Fruit fly (Drosophila melanogaster) whole organism, prepupa: ENCODE data around the gene CG14194.
A peak's percentile ranks its signal among the peaks of the same experiment; 100 is the strongest.

Experiments
- Blimp-1 ChIP-seq: fragments of 200-800 bp; sonication (Bioruptor generic); optimal IDR thresholded peaks from 3 replicates; lab custom pipeline; 2017; ENCODE audit warnings: missing biosample characterization, missing genetic modification characterization, mild to moderate bottlenecking, moderate library complexity, missing genetic modification reagents
- CG1621 ChIP-seq: fragments of 200-800 bp; sonication (Bioruptor generic); optimal IDR thresholded peaks from 3 replicates; lab custom pipeline; 2018; ENCODE audit warnings: missing biosample characterization, mild to moderate bottlenecking, missing genetic modification characterization
- CG16779 ChIP-seq: fragments of 200-800 bp; sonication (Bioruptor generic); optimal IDR thresholded peaks from 3 replicates; lab custom pipeline; 2017; ENCODE audit warnings: missing biosample characterization, mild to moderate bottlenecking, missing genetic modification characterization
- CG3032 ChIP-seq: fragments of 200-800 bp; optimal IDR thresholded peaks from 2 replicates; lab custom pipeline; 2019; ENCODE audit warnings: missing biosample characterization, mild to moderate bottlenecking, missing genetic modification characterization, moderate library complexity
- CG31627 ChIP-seq: fragments of 200-800 bp; sonication (Bioruptor generic); optimal IDR thresholded peaks from 3 replicates; lab custom pipeline; 2016; ENCODE audit warnings: missing biosample characterization, missing genetic modification characterization
- CG32006 ChIP-seq: fragments of 200-800 bp; sonication (Bioruptor generic); optimal IDR thresholded peaks from 3 replicates; lab custom pipeline; 2017; ENCODE audit warnings: missing biosample characterization, mild to moderate bottlenecking, missing genetic modification characterization
- CG3919 ChIP-seq: fragments of 200-800 bp; sonication (Bioruptor generic); optimal IDR thresholded peaks from 3 replicates; lab custom pipeline; 2016; ENCODE audit warnings: missing biosample characterization, missing genetic modification characterization
- CG4318 ChIP-seq: fragments of 200-800 bp; sonication (Bioruptor generic); optimal IDR thresholded peaks from 3 replicates; lab custom pipeline; 2017; ENCODE audit warnings: missing biosample characterization, mild to moderate bottlenecking, missing genetic modification characterization
- CG6163 ChIP-seq: fragments of 200-800 bp; sonication (Bioruptor generic); IDR thresholded peaks from 3 replicates; pipeline ENCODE4 v1.3.6; 2022; ENCODE audit warnings: missing biosample characterization, missing genetic modification characterization
- CG6276 ChIP-seq: fragments of 200-800 bp; sonication (Bioruptor generic); optimal IDR thresholded peaks from 2 replicates; lab custom pipeline; 2017; ENCODE audit warnings: missing biosample characterization, mild to moderate bottlenecking, missing genetic modification characterization
- CG6792 ChIP-seq: fragments of 200-800 bp; sonication (Bioruptor generic); optimal IDR thresholded peaks from 3 replicates; lab custom pipeline; 2016; ENCODE audit warnings: missing biosample characterization, missing genetic modification characterization
- CG6808 ChIP-seq: fragments of 200-800 bp; sonication (Bioruptor generic); optimal IDR thresholded peaks from 3 replicates; lab custom pipeline; 2017; ENCODE audit warnings: missing biosample characterization, missing genetic modification characterization, mild to moderate bottlenecking, moderate library complexity, missing genetic modification reagents
- CG6854 ChIP-seq: fragments of 200-800 bp; sonication (Bioruptor generic); optimal IDR thresholded peaks from 2 replicates; lab custom pipeline; 2017; ENCODE audit warnings: missing biosample characterization, mild to moderate bottlenecking, missing genetic modification characterization
- CG7368 ChIP-seq: fragments of 200-800 bp; sonication (Bioruptor generic); optimal IDR thresholded peaks from 3 replicates; lab custom pipeline; 2016; ENCODE audit warnings: missing biosample characterization, missing genetic modification characterization
- CG8119 ChIP-seq: fragments of 200-800 bp; sonication (Bioruptor generic); IDR thresholded peaks from 3 replicates; pipeline ENCODE4 v1.3.6; 2022; ENCODE audit warnings: missing biosample characterization, missing genetic modification characterization
- CG8319 ChIP-seq: fragments of 200-800 bp; sonication (Bioruptor generic); optimal IDR thresholded peaks from 3 replicates; lab custom pipeline; 2016; ENCODE audit warnings: missing biosample characterization, missing genetic modification characterization
- CG8632 ChIP-seq: fragments of 200-800 bp; sonication (Bioruptor generic); optimal IDR thresholded peaks from 3 replicates; lab custom pipeline; 2016; ENCODE audit warnings: missing biosample characterization, missing genetic modification characterization
- Ets21C ChIP-seq: fragments of 200-800 bp; sonication (Bioruptor generic); optimal IDR thresholded peaks from 3 replicates; lab custom pipeline; 2016; ENCODE audit warnings: missing biosample characterization, missing genetic modification characterization
- Ets96B ChIP-seq: fragments of 200-800 bp; optimal IDR thresholded peaks from 2 replicates; lab custom pipeline; 2019; ENCODE audit warnings: missing biosample characterization, mild to moderate bottlenecking, missing genetic modification characterization, moderate library complexity
- Hr38 ChIP-seq: sonication (Bioruptor generic); optimal IDR thresholded peaks from 2 replicates; lab custom pipeline; 2016; ENCODE audit warnings: missing biosample characterization, missing genetic modification characterization
- Hr39 ChIP-seq: fragments of 200-800 bp; sonication (Bioruptor generic); optimal IDR thresholded peaks from 2 replicates; lab custom pipeline; 2016; ENCODE audit warnings: missing biosample characterization, missing genetic modification characterization
- OdsH ChIP-seq: fragments of 200-800 bp; sonication (Bioruptor generic); optimal IDR thresholded peaks from 3 replicates; lab custom pipeline; 2016; ENCODE audit warnings: missing biosample characterization, missing genetic modification characterization
- Sox102F ChIP-seq: fragments of 200-800 bp; sonication (Bioruptor generic); optimal IDR thresholded peaks from 2 replicates; lab custom pipeline; 2016; ENCODE audit warnings: missing biosample characterization, mild to moderate bottlenecking, missing genetic modification characterization
- Sox14 ChIP-seq: fragments of 200-800 bp; sonication (Bioruptor generic); optimal IDR thresholded peaks from 3 replicates; lab custom pipeline; 2016; ENCODE audit warnings: missing biosample characterization, missing genetic modification characterization
- cyc ChIP-seq: fragments of 200-800 bp; sonication (Bioruptor generic); optimal IDR thresholded peaks from 3 replicates; lab custom pipeline; 2016; ENCODE audit warnings: missing biosample characterization, missing genetic modification characterization
- dsx ChIP-seq: fragments of 200-800 bp; optimal IDR thresholded peaks from 3 replicates; lab custom pipeline; 2019; ENCODE audit warnings: missing biosample characterization, mild to moderate bottlenecking, missing genetic modification characterization, moderate library complexity; ENCODE audit not compliant: poor library complexity, severe bottlenecking
- eg ChIP-seq: fragments of 200-800 bp; sonication (Bioruptor generic); IDR thresholded peaks from 3 replicates; pipeline ENCODE4 v1.3.6; 2022; ENCODE audit warnings: missing biosample characterization, missing genetic modification characterization
- esn ChIP-seq: fragments of 200-800 bp; sonication (Bioruptor generic); optimal IDR thresholded peaks from 2 replicates; lab custom pipeline; 2016; ENCODE audit warnings: missing biosample characterization, mild to moderate bottlenecking, missing genetic modification characterization, moderate library complexity
- fd59A ChIP-seq: fragments of 200-800 bp; sonication (Bioruptor generic); optimal IDR thresholded peaks from 2 replicates; lab custom pipeline; 2017; ENCODE audit warnings: missing biosample characterization, mild to moderate bottlenecking, missing genetic modification characterization, missing genetic modification reagents
- fd85E ChIP-seq: fragments of 200-800 bp; sonication (Bioruptor generic); optimal IDR thresholded peaks from 3 replicates; lab custom pipeline; 2016; ENCODE audit warnings: missing biosample characterization, missing genetic modification characterization
- lz ChIP-seq: fragments of 200-800 bp; sonication (Bioruptor generic); optimal IDR thresholded peaks from 3 replicates; lab custom pipeline; 2016; ENCODE audit warnings: missing biosample characterization, missing genetic modification characterization
- net ChIP-seq: fragments of 200-800 bp; sonication (Bioruptor generic); optimal IDR thresholded peaks from 3 replicates; lab custom pipeline; 2016; ENCODE audit warnings: missing biosample characterization, missing genetic modification characterization
- pdm3 ChIP-seq: fragments of 200-800 bp; sonication (Bioruptor generic); optimal IDR thresholded peaks from 3 replicates; lab custom pipeline; 2016; ENCODE audit warnings: missing biosample characterization, missing genetic modification characterization
- salr ChIP-seq, 2 experiments: fragments of 200-800 bp; sonication (Bioruptor generic); optimal IDR thresholded peaks; 3 replicates each; lab custom pipeline; 2016 to 2018; ENCODE audit warnings: missing biosample characterization in 2 of 2, missing genetic modification characterization in 2 of 2, mild to moderate bottlenecking in 1 of 2
- ss ChIP-seq, 2 experiments: fragments of 200-800 bp; sonication (Bioruptor generic); optimal IDR thresholded peaks; 2 replicates in 1 of 2; 3 replicates in 1 of 2; lab custom pipeline; 2017 to 2018; ENCODE audit warnings: mild to moderate bottlenecking in 2 of 2, missing biosample characterization in 2 of 2, missing genetic modification characterization in 2 of 2, moderate library complexity in 1 of 2
- topi ChIP-seq: fragments of 200-800 bp; sonication (Bioruptor generic); optimal IDR thresholded peaks from 3 replicates; lab custom pipeline; 2016; ENCODE audit warnings: missing biosample characterization, missing genetic modification characterization
- vri ChIP-seq: fragments of 200-800 bp; sonication (Bioruptor generic); optimal IDR thresholded peaks from 3 replicates; lab custom pipeline; 2016; ENCODE audit warnings: missing biosample characterization, mild to moderate bottlenecking, missing genetic modification characterization

CG14194 gene

dm6 chrX:19148798-19149510, 44.4 kb upstream of the CG14194 start (continued):
- peak; percentile 50 for TF ChIP-seq Hr39 (GFP tag; lab: Kevin White, UChicago)
- no peak for TF ChIP-seq CG8632 (GFP tag; lab: Kevin White, UChicago)
- TF ChIP-seq net = no peak
- TF ChIP-seq CG6854 = no peak
- no peak for TF ChIP-seq CG3919 (GFP tag; lab: Kevin White, UChicago)
- TF ChIP-seq CG3032 (tag; lab: Kevin White, UChicago) = no peak
- peak; percentile 57 for TF ChIP-seq lz (GFP tag; lab: Kevin White, UChicago)
- no peak for TF ChIP-seq CG6163 (GFP tag; lab: Robert Waterston, UW)
- no peak for TF ChIP-seq CG7368
- TF ChIP-seq CG1621 = no peak
- no peak for TF ChIP-seq Hr38 (GFP tag; lab: Kevin White, UChicago)
- TF ChIP-seq CG6808 (GFP tag; lab: Kevin White, UChicago) = no peak
- TF ChIP-seq Ets96B = no peak
- no peak for TF ChIP-seq Blimp-1 (GFP tag; lab: Kevin White, UChicago)
- no peak for TF ChIP-seq CG6276 (GFP tag; lab: Kevin White, UChicago)
- peak; percentile 6 for TF ChIP-seq vri (GFP tag; lab: Kevin White, UChicago)
- peak; percentile 63 for TF ChIP-seq Sox102F
- no peak for TF ChIP-seq CG6792 (GFP tag; lab: Kevin White, UChicago)
- TF ChIP-seq cyc (GFP tag; lab: Kevin White, UChicago) = peak; percentile 5
- TF ChIP-seq Sox14 (GFP tag; lab: Kevin White, UChicago) = peak; percentile 45
- TF ChIP-seq ss (GFP tag; optimal IDR thresholded peaks at IDR 0.05; lab: Kevin White, UChicago) = no peak
- TF ChIP-seq CG31627 (GFP tag; lab: Kevin White, UChicago) = peak; percentile 50
- TF ChIP-seq CG32006 (GFP tag; lab: Kevin White, UChicago) = peak; percentile 1
- no peak for TF ChIP-seq dsx (GFP tag; lab: Kevin White, UChicago)
- no peak for TF ChIP-seq fd59A
- TF ChIP-seq topi (GFP tag; lab: Kevin White, UChicago) = peak; percentile 54
- TF ChIP-seq fd85E (GFP tag; lab: Kevin White, UChicago) = no peak
- TF ChIP-seq CG16779 (tag; lab: Kevin White, UChicago) = no peak
- TF ChIP-seq CG4318 (GFP tag; lab: Kevin White, UChicago) = no peak
- peak; percentile 45 for TF ChIP-seq Ets21C (GFP tag; lab: Kevin White, UChicago)
- peak; percentile 69 for TF ChIP-seq esn (GFP tag; lab: Kevin White, UChicago)
- no peak for TF ChIP-seq CG8119 (GFP tag; lab: Robert Waterston, UW)
- peak; percentile 22 for TF ChIP-seq OdsH
- no peak for TF ChIP-seq CG8319 (GFP tag; lab: Kevin White, UChicago)
- no peak for TF ChIP-seq salr (GFP tag; optimal IDR thresholded peaks at IDR 0.05; lab: Kevin White, UChicago)
- no peak for TF ChIP-seq eg (GFP tag; lab: Robert Waterston, UW)

DNA sequence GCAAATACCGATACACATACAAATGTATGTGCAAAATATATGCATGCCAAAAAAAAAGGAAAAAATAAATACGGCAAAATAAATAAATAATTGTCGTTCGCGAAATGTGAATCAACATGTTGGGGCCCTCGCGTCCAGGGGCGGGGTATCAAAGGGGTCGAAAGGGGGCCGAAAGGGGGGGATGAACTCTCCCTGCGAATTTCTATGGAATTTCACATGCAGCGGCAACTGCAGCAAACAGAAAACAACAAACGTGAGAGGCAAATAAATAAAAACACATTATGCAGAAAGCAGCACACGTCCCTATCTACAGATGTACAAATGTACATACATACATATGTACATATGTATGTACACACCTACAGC, 43.9 kb upstream of the CG14194 start:
- TF ChIP-seq pdm3 (GFP tag; lab: Kevin White, UChicago) = no peak
- TF ChIP-seq CG6163 (GFP tag; lab: Robert Waterston, UW) = 0 out of 3 replicates have a peak, but pooled peaks have one; percentile 9
